Fruit fly (Drosophila melanogaster): Measurements from ENCODE around the gene pins.

Gene pins

dm6 chr3R:27556972-27557371, 25.7 kb upstream of the pins start (continued):
- TF ChIP-seq mld (GFP tag; IDR thresholded peaks at IDR 0.05; ENCODE audit: partially characterized antibody) (no peak), dm (GFP tag; optimal IDR thresholded peaks at IDR 0.05) (no peak), al (GFP tag; IDR thresholded peaks at IDR 0.05) (peak; percentile 68; the same call in 1 of the 2 replicates), ato (GFP tag; IDR thresholded peaks at IDR 0.05; ENCODE audit: partially characterized antibody) (no peak), CG30403 (GFP tag; optimal IDR thresholded peaks at IDR 0.05) (peak; percentile 51), nau (GFP tag; optimal IDR thresholded peaks at IDR 0.05) (no peak), MESR4 (GFP tag; optimal IDR thresholded peaks at IDR 0.05) (no peak), unc-4 (GFP tag; IDR thresholded peaks at IDR 0.05; ENCODE audit: partially characterized antibody) (no peak), CG1832 (GFP tag; optimal IDR thresholded peaks at IDR 0.05) (no peak), CG10209 (GFP tag; optimal IDR thresholded peaks at IDR 0.05) (no peak), ab (GFP tag; optimal IDR thresholded peaks at IDR 0.05) (no peak), pfk (GFP tag; optimal IDR thresholded peaks at IDR 0.05) (no peak), sens (GFP tag) (peak; percentile 87), CG16779 (GFP tag; IDR thresholded peaks at IDR 0.05) (0 out of 2 replicates have a peak, but pooled peaks have one; percentile 40), Taf1 (GFP tag; IDR thresholded peaks at IDR 0.05) (peak; percentile 21; the same call in 1 of the 2 replicates), CG6654 (GFP tag; optimal IDR thresholded peaks at IDR 0.05) (no peak), CG6813 (GFP tag; optimal IDR thresholded peaks at IDR 0.05) (no peak), Fer1 (GFP tag; optimal IDR thresholded peaks at IDR 0.05) (peak; percentile 39), NfI (GFP tag; optimal IDR thresholded peaks at IDR 0.05) (peak; percentile 10), lab (GFP tag; optimal IDR thresholded peaks at IDR 0.05) (peak; percentile 55), Dbx (GFP tag; IDR thresholded peaks at IDR 0.05) (0 out of 3 replicates have a peak, but pooled peaks have one; percentile 65), ATbp (GFP tag; optimal IDR thresholded peaks at IDR 0.05) (no peak), ap (GFP tag; IDR thresholded peaks at IDR 0.05) (no peak), CG6683 (GFP tag; optimal IDR thresholded peaks at IDR 0.05) (no peak), Atf3 (GFP tag; optimal IDR thresholded peaks at IDR 0.05) (no peak), hbn (GFP tag; IDR thresholded peaks at IDR 0.05; ENCODE audit: partially characterized antibody) (no peak), ranshi (GFP tag; IDR thresholded peaks at IDR 0.05) (peak; percentile 27; the same call in 1 of the 2 replicates), crp (GFP tag; optimal IDR thresholded peaks at IDR 0.05) (no peak), CG7745 (tag; optimal IDR thresholded peaks at IDR 0.05) (no peak), CG1602 (GFP tag; optimal IDR thresholded peaks at IDR 0.05) (no peak), Hmr (GFP tag; optimal IDR thresholded peaks at IDR 0.05) (peak; percentile 20), CG18764 (GFP tag; optimal IDR thresholded peaks at IDR 0.05) (no peak), pb (GFP tag; optimal IDR thresholded peaks at IDR 0.05) (no peak), dpn (GFP tag; optimal IDR thresholded peaks at IDR 0.05) (peak; percentile 12 to 14), CG17802 (tag; optimal IDR thresholded peaks at IDR 0.05) (no peak), CG6791 (GFP tag; IDR thresholded peaks at IDR 0.05; ENCODE audit: partially characterized antibody) (no peak), nerfin-1 (tag; optimal IDR thresholded peaks at IDR 0.05) (no peak), Atf-2 (GFP tag; optimal IDR thresholded peaks at IDR 0.05) (no peak), Chrac-16 (GFP tag; optimal IDR thresholded peaks at IDR 0.05) (no peak), CG9609 (GFP tag; optimal IDR thresholded peaks at IDR 0.05) (peak; percentile 20), Dad (GFP tag; optimal IDR thresholded peaks at IDR 0.05) (no peak), croc (GFP tag; conservative IDR thresholded peaks at IDR 0.05) (no peak), bab2 (GFP tag; optimal IDR thresholded peaks at IDR 0.05) (peak; percentile 40), Nf-YA (GFP tag; IDR thresholded peaks at IDR 0.05) (no peak), CG3065 (GFP tag; optimal IDR thresholded peaks at IDR 0.05) (no peak), CG11456 (GFP tag; IDR thresholded peaks at IDR 0.05) (peak; percentile 78), az2 (GFP tag; optimal IDR thresholded peaks at IDR 0.05) (no peak), E2f2 (GFP tag; IDR thresholded peaks at IDR 0.05) (no peak), en (GFP tag; optimal IDR thresholded peaks at IDR 0.05) (no peak), CG10543 (GFP tag; optimal IDR thresholded peaks at IDR 0.05) (no peak), NC2β (GFP tag; optimal IDR thresholded peaks at IDR 0.05) (no peak)

Measured in whole organism, embryonic.